Fruit fly (Drosophila melanogaster): ENCODE measurements around the gene Rhau.

Rhau gene

DNA sequence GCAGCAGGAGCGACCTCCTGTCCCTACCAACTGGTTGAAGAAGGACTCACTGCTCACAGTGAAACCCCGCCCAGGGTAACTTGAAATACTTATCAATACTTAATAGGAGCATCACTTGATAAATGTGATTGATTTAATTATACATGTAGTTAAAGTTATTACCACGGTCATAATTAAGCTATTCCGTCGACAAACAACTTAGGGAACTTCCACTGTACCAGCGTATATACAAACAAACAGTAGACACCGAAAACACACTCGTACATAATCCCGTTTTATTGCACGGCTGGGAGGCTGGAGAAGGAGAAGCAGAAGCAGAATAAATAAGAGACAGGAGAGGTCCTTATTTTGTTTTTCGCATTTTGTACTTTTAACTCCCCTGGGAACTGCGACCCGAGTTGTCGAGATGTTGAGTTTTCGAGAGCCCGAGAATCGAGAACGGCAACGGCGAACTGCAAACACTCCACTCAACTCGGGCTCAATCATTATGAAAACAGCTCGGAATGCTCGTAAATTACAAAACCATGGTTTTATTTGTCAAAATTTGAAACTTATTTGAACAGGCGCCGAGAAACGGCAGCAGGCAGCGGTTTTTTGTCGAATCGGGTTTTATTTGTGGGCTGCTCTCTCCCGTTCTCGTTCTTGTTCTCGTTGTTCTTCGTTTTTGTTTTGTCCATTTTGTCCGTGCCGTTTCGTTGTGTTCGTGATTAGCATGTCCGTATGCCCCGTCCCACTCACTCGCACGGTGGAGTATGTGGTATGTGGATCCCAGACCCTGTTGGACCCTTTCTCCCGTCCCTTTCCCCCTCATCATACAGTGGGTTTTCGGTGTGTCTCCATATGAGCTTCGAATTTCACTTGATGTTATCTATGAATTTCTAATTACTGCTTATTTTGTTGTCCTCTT lies 42.5 kb upstream of the Rhau start (continued):
- TF ChIP-seq fru (optimal IDR thresholded peaks at IDR 0.05) (no peak), mld (GFP tag; IDR thresholded peaks at IDR 0.05; ENCODE audit: partially characterized antibody) (no peak), lola (GFP tag; optimal IDR thresholded peaks at IDR 0.05) (peak in 1 of 3 experiments; percentile 59), CG18011 (GFP tag; optimal IDR thresholded peaks at IDR 0.05) (peak; percentile 38), bbx (GFP tag; IDR thresholded peaks at IDR 0.05; ENCODE audit: partially characterized antibody) (0 out of 2 replicates have a peak, but pooled peaks have one; percentile 17), tgo (GFP tag; IDR thresholded peaks at IDR 0.05) (peak; percentile 75), CG32532 (GFP tag; IDR thresholded peaks at IDR 0.05) (peak; percentile 87), cwo (GFP tag; optimal IDR thresholded peaks at IDR 0.05) (peak; percentile 83), toy (GFP tag; IDR thresholded peaks at IDR 0.05) (no peak), Nf-YC (tag; optimal IDR thresholded peaks at IDR 0.05) (peak; percentile 33), CG1647 (GFP tag; optimal IDR thresholded peaks at IDR 0.05) (peak; percentile 82), Trl (optimal IDR thresholded peaks at IDR 0.05) (peak; percentile 3 to 4), Trl (GFP tag; optimal IDR thresholded peaks at IDR 0.05) (peak; percentile 82), MTF-1 (GFP tag; optimal IDR thresholded peaks at IDR 0.05; ENCODE audit: borderline replicate concordance) (peak; percentile 24), Antp (GFP tag; optimal IDR thresholded peaks at IDR 0.05) (peak; percentile 79), fu2 (GFP tag; optimal IDR thresholded peaks at IDR 0.05) (peak; percentile 73), yki (optimal IDR thresholded peaks at IDR 0.05) (no peak), cas (GFP tag; IDR thresholded peaks at IDR 0.05) (no peak), disco-r (GFP tag; optimal IDR thresholded peaks at IDR 0.05) (peak; percentile 63), ranshi (GFP tag; IDR thresholded peaks at IDR 0.05) (peak; percentile 83), Neu2 (GFP tag; optimal IDR thresholded peaks at IDR 0.05; ENCODE audit: borderline replicate concordance) (peak; percentile 55), ac (GFP tag; optimal IDR thresholded peaks at IDR 0.05) (peak; percentile 43), Gug (GFP tag; IDR thresholded peaks at IDR 0.05) (peak; percentile 63; the same call in 3 of the 4 replicates), E2f1 (GFP tag; IDR thresholded peaks at IDR 0.05) (peak; percentile 65), exex (tag; optimal IDR thresholded peaks at IDR 0.05) (peak; percentile 33), CG4360 (GFP tag; IDR thresholded peaks at IDR 0.05) (peak; percentile 51; the same call in 1 of the 2 replicates), sima (GFP tag; optimal IDR thresholded peaks at IDR 0.05) (peak; percentile 56), CG12299 (tag; optimal IDR thresholded peaks at IDR 0.05) (peak; percentile 53), Stat92E (GFP tag; optimal IDR thresholded peaks at IDR 0.05) (no peak), CG7357 (GFP tag; IDR thresholded peaks at IDR 0.05) (peak; percentile 71; the same call in 2 of the 3 replicates), CG7928 (GFP tag; optimal IDR thresholded peaks at IDR 0.05) (peak; percentile 47), CG11560 (tag; IDR thresholded peaks at IDR 0.05) (peak; percentile 61; the same call in 2 of the 3 replicates), CG10209 (GFP tag; optimal IDR thresholded peaks at IDR 0.05) (peak; percentile 76), bsh (GFP tag; optimal IDR thresholded peaks at IDR 0.05) (peak; percentile 63 to 72), ro (GFP tag; IDR thresholded peaks at IDR 0.05) (0 out of 2 replicates have a peak, but pooled peaks have one; percentile 30), insv (GFP tag; optimal IDR thresholded peaks at IDR 0.05) (no peak), CG11723 (GFP tag; optimal IDR thresholded peaks at IDR 0.05) (no peak), abd-A (tag; optimal IDR thresholded peaks at IDR 0.05) (peak; percentile 97), pan (optimal IDR thresholded peaks at IDR 0.05) (no peak), pan (GFP tag; optimal IDR thresholded peaks at IDR 0.05 in 1 of 2, IDR thresholded peaks at IDR 0.05 in 1 of 2) (peak in 1 of 2 experiments; percentile 77), bowl (GFP tag; IDR thresholded peaks at IDR 0.05) (peak; percentile 9; the same call in 1 of the 2 replicates), Ets65A (GFP tag) (peak; percentile 96), scrt (GFP tag; optimal IDR thresholded peaks at IDR 0.05) (peak; percentile 76), Lpt (GFP tag; optimal IDR thresholded peaks at IDR 0.05) (no peak), gsb (GFP tag; IDR thresholded peaks at IDR 0.05) (peak; percentile 47; the same call in 1 of the 2 replicates), br (optimal IDR thresholded peaks at IDR 0.05) (no peak), CTCF (GFP tag; optimal IDR thresholded peaks at IDR 0.05) (no peak), CG16813 (GFP tag; IDR thresholded peaks at IDR 0.05; ENCODE audit: partially characterized antibody) (no peak), Drgx (GFP tag; IDR thresholded peaks at IDR 0.05) (peak; percentile 79), CG6765 (GFP tag; optimal IDR thresholded peaks at IDR 0.05) (peak; percentile 54)

All from whole organism, embryonic.